Worm (Caenorhabditis elegans) whole organism, midembryonic: ENCODE results near the gene str-229.

ENCODE experiments used
- T22C8.4 ChIP-seq: fragments of 200-800 bp; sonication (Bioruptor generic); IDR thresholded peaks from 2 replicates; pipeline ENCODE4 v1.3.6; 2022; ENCODE audit warnings: missing genetic modification characterization, missing compliant biosample characterization
- cog-1 ChIP-seq: sonication (generic microtip); optimal IDR thresholded peaks from 2 replicates; lab custom pipeline; 2016; ENCODE audit warnings: missing genetic modification characterization, missing compliant biosample characterization
- flt-1 ChIP-seq: fragments of 200-800 bp; sonication (Bioruptor generic); IDR thresholded peaks from 2 replicates; pipeline ENCODE4 v1.3.6; 2022; ENCODE audit warnings: missing genetic modification characterization, missing compliant biosample characterization
- klf-2 ChIP-seq: fragments of 200-800 bp; sonication (Bioruptor generic); conservative IDR thresholded peaks from 2 replicates; pipeline ENCODE4 v1.3.6; 2022; ENCODE audit warnings: missing genetic modification reagents, missing genetic modification characterization, missing compliant biosample characterization
- med-1 ChIP-seq: sonication (generic microtip); optimal IDR thresholded peaks from 2 replicates; lab custom pipeline; 2017; ENCODE audit warnings: missing genetic modification characterization, mild to moderate bottlenecking, missing compliant biosample characterization, antibody characterized with exemption, missing genetic modification reagents; ENCODE audit not compliant: insufficient read depth
- ref-1 ChIP-seq: fragments of 200-800 bp; sonication (Bioruptor generic); conservative IDR thresholded peaks from 2 replicates; pipeline ENCODE4 v1.3.6; 2022; ENCODE audit warnings: missing genetic modification reagents, missing genetic modification characterization, missing compliant biosample characterization
- tab-1 ChIP-seq: fragments of 200-800 bp; sonication (Bioruptor generic); IDR thresholded peaks from 2 replicates; pipeline ENCODE4 v1.3.6; 2022; ENCODE audit warnings: missing genetic modification characterization, missing compliant biosample characterization
- ztf-23 ChIP-seq: fragments of 200-800 bp; sonication (Bioruptor generic); IDR thresholded peaks from 2 replicates; pipeline ENCODE4 v1.3.6; 2022; ENCODE audit warnings: missing genetic modification reagents, missing genetic modification characterization, missing compliant biosample characterization
- ztf-29 ChIP-seq: fragments of 200-800 bp; sonication (Bioruptor generic); IDR thresholded peaks from 2 replicates; pipeline ENCODE4 v1.3.6; 2022; ENCODE audit warnings: missing genetic modification reagents, missing genetic modification characterization, missing compliant biosample characterization

DNA sequence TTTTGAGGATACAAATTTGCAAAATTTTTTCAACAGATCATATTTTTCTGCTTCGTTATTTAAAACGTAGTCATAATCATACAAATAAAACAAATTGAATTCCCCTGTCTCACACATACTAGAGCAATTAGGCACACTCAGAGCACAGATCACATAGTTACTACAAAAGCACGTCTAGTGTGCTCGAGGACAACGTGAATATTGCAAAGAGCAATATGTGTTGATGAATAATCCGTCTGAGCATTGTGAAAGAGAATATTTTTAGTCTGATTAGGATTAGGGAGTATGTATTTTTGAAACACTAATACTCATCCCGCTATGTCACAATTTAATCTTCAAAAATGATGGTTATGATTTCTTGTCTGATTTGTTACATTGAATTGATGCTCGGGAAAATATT lies 25.1 kb downstream of the str-229 start:
- no peak for TF ChIP-seq tab-1 (GFP tag; lab: Robert Waterston, UW)
- no peak for TF ChIP-seq ztf-29 (GFP tag; lab: Robert Waterston, UW)
- no peak for TF ChIP-seq ztf-23 (GFP tag; lab: Robert Waterston, UW)
- TF ChIP-seq flt-1 (GFP tag; lab: Robert Waterston, UW): no peak
- TF ChIP-seq klf-2 (GFP tag; lab: Robert Waterston, UW): no peak
- no peak for TF ChIP-seq cog-1 (tag; lab: Kevin White, UChicago)
- TF ChIP-seq ref-1 (GFP tag; lab: Robert Waterston, UW): no peak
- no peak for TF ChIP-seq T22C8.4 (GFP tag; lab: Robert Waterston, UW)
- TF ChIP-seq med-1 (GFP tag; lab: Kevin White, UChicago): no peak
